Fruit fly (Drosophila melanogaster) whole organism, prepupa: Measurements from ENCODE around the gene CCHa2.

Experiments
- Blimp-1 ChIP-seq: fragments of 200-800 bp; sonication (Bioruptor generic); optimal IDR thresholded peaks from 3 replicates; lab custom pipeline; 2017; ENCODE audit warnings: missing biosample characterization, missing genetic modification characterization, mild to moderate bottlenecking, moderate library complexity, missing genetic modification reagents
- CG10669 ChIP-seq: fragments of 200-800 bp; sonication (Bioruptor generic); optimal IDR thresholded peaks from 3 replicates; lab custom pipeline; 2018; ENCODE audit warnings: missing biosample characterization, mild to moderate bottlenecking, missing genetic modification characterization, moderate library complexity
- CG11294 ChIP-seq: fragments of 200-800 bp; sonication (Bioruptor generic); IDR thresholded peaks from 2 replicates; pipeline ENCODE4 v1.3.6; 2022; ENCODE audit warnings: missing biosample characterization, missing genetic modification characterization
- CG11762 ChIP-seq: fragments of 200-800 bp; sonication (Bioruptor generic); optimal IDR thresholded peaks from 3 replicates; lab custom pipeline; 2016; ENCODE audit warnings: missing biosample characterization, missing genetic modification characterization; ENCODE audit not compliant: insufficient read depth
- CG11902 ChIP-seq: fragments of 200-800 bp; sonication (Bioruptor generic); optimal IDR thresholded peaks from 3 replicates; lab custom pipeline; 2016; ENCODE audit warnings: missing biosample characterization, missing genetic modification characterization
- CG15336 ChIP-seq: fragments of 200-800 bp; sonication (Bioruptor generic); IDR thresholded peaks from 2 replicates; pipeline ENCODE4 v1.3.6; 2022; ENCODE audit warnings: missing biosample characterization, missing genetic modification characterization
- CG1621 ChIP-seq: fragments of 200-800 bp; sonication (Bioruptor generic); optimal IDR thresholded peaks from 3 replicates; lab custom pipeline; 2018; ENCODE audit warnings: missing biosample characterization, mild to moderate bottlenecking, missing genetic modification characterization
- CG3032 ChIP-seq: fragments of 200-800 bp; optimal IDR thresholded peaks from 2 replicates; lab custom pipeline; 2019; ENCODE audit warnings: missing biosample characterization, mild to moderate bottlenecking, missing genetic modification characterization, moderate library complexity
- CG31627 ChIP-seq: fragments of 200-800 bp; sonication (Bioruptor generic); optimal IDR thresholded peaks from 3 replicates; lab custom pipeline; 2016; ENCODE audit warnings: missing biosample characterization, missing genetic modification characterization
- CG32006 ChIP-seq: fragments of 200-800 bp; sonication (Bioruptor generic); optimal IDR thresholded peaks from 3 replicates; lab custom pipeline; 2017; ENCODE audit warnings: missing biosample characterization, mild to moderate bottlenecking, missing genetic modification characterization
- CG3919 ChIP-seq: fragments of 200-800 bp; sonication (Bioruptor generic); optimal IDR thresholded peaks from 3 replicates; lab custom pipeline; 2016; ENCODE audit warnings: missing biosample characterization, missing genetic modification characterization
- CG4318 ChIP-seq: fragments of 200-800 bp; sonication (Bioruptor generic); optimal IDR thresholded peaks from 3 replicates; lab custom pipeline; 2017; ENCODE audit warnings: missing biosample characterization, mild to moderate bottlenecking, missing genetic modification characterization
- CG6854 ChIP-seq: fragments of 200-800 bp; sonication (Bioruptor generic); optimal IDR thresholded peaks from 2 replicates; lab custom pipeline; 2017; ENCODE audit warnings: missing biosample characterization, mild to moderate bottlenecking, missing genetic modification characterization
- CG8119 ChIP-seq: fragments of 200-800 bp; sonication (Bioruptor generic); IDR thresholded peaks from 3 replicates; pipeline ENCODE4 v1.3.6; 2022; ENCODE audit warnings: missing biosample characterization, missing genetic modification characterization
- CG8632 ChIP-seq: fragments of 200-800 bp; sonication (Bioruptor generic); optimal IDR thresholded peaks from 3 replicates; lab custom pipeline; 2016; ENCODE audit warnings: missing biosample characterization, missing genetic modification characterization
- CG9139 ChIP-seq: fragments of 200-800 bp; sonication (Bioruptor generic); optimal IDR thresholded peaks from 3 replicates; lab custom pipeline; 2017; ENCODE audit warnings: missing biosample characterization, mild to moderate bottlenecking, missing genetic modification characterization
- Eip78C ChIP-seq: fragments of 200-800 bp; sonication (Bioruptor generic); peaks from one replicate; lab custom pipeline; 2016; ENCODE audit warnings: missing biosample characterization, missing genetic modification characterization
- Eip93F ChIP-seq: fragments of 200-800 bp; sonication (Bioruptor generic); optimal IDR thresholded peaks from 2 replicates; lab custom pipeline; 2016; ENCODE audit warnings: missing biosample characterization, mild to moderate bottlenecking, missing genetic modification characterization
- Ets21C ChIP-seq: fragments of 200-800 bp; sonication (Bioruptor generic); optimal IDR thresholded peaks from 3 replicates; lab custom pipeline; 2016; ENCODE audit warnings: missing biosample characterization, missing genetic modification characterization
- Ets96B ChIP-seq: fragments of 200-800 bp; optimal IDR thresholded peaks from 2 replicates; lab custom pipeline; 2019; ENCODE audit warnings: missing biosample characterization, mild to moderate bottlenecking, missing genetic modification characterization, moderate library complexity
- Gug ChIP-seq: fragments of 200-800 bp; sonication (Bioruptor generic); IDR thresholded peaks from 2 replicates; pipeline ENCODE4 v1.3.6; 2022; ENCODE audit warnings: missing biosample characterization, missing genetic modification characterization
- Hr38 ChIP-seq: sonication (Bioruptor generic); optimal IDR thresholded peaks from 2 replicates; lab custom pipeline; 2016; ENCODE audit warnings: missing biosample characterization, missing genetic modification characterization
- Hr39 ChIP-seq: fragments of 200-800 bp; sonication (Bioruptor generic); optimal IDR thresholded peaks from 2 replicates; lab custom pipeline; 2016; ENCODE audit warnings: missing biosample characterization, missing genetic modification characterization
- Hr4 ChIP-seq: fragments of 200-800 bp; sonication (Bioruptor generic); optimal IDR thresholded peaks from 3 replicates; lab custom pipeline; 2016; ENCODE audit warnings: missing biosample characterization, missing genetic modification characterization
- Lpt ChIP-seq: fragments of 200-800 bp; sonication (Bioruptor generic); optimal IDR thresholded peaks from 3 replicates; lab custom pipeline; 2016; ENCODE audit warnings: missing biosample characterization, missing genetic modification characterization
- OdsH ChIP-seq: fragments of 200-800 bp; sonication (Bioruptor generic); optimal IDR thresholded peaks from 3 replicates; lab custom pipeline; 2016; ENCODE audit warnings: missing biosample characterization, missing genetic modification characterization
- Smox ChIP-seq: fragments of 200-800 bp; sonication (Bioruptor generic); optimal IDR thresholded peaks from 3 replicates; lab custom pipeline; 2016; ENCODE audit warnings: missing biosample characterization, missing genetic modification characterization
- Sox102F ChIP-seq: fragments of 200-800 bp; sonication (Bioruptor generic); optimal IDR thresholded peaks from 2 replicates; lab custom pipeline; 2016; ENCODE audit warnings: missing biosample characterization, mild to moderate bottlenecking, missing genetic modification characterization
- Sox14 ChIP-seq: fragments of 200-800 bp; sonication (Bioruptor generic); optimal IDR thresholded peaks from 3 replicates; lab custom pipeline; 2016; ENCODE audit warnings: missing biosample characterization, missing genetic modification characterization
- Sox15 ChIP-seq: fragments of 200-800 bp; sonication (Bioruptor generic); optimal IDR thresholded peaks from 3 replicates; lab custom pipeline; 2016; ENCODE audit warnings: missing biosample characterization, missing genetic modification characterization
- achi ChIP-seq: fragments of 200-800 bp; sonication (Bioruptor generic); optimal IDR thresholded peaks from 3 replicates; lab custom pipeline; 2016; ENCODE audit warnings: missing biosample characterization, missing genetic modification characterization
- acj6 ChIP-seq: fragments of 200-800 bp; sonication (Bioruptor generic); optimal IDR thresholded peaks from 3 replicates; lab custom pipeline; 2016; ENCODE audit warnings: missing biosample characterization, missing genetic modification characterization
- cyc ChIP-seq: fragments of 200-800 bp; sonication (Bioruptor generic); optimal IDR thresholded peaks from 3 replicates; lab custom pipeline; 2016; ENCODE audit warnings: missing biosample characterization, missing genetic modification characterization
- dac ChIP-seq: fragments of 200-800 bp; sonication (Bioruptor generic); optimal IDR thresholded peaks from 2 replicates; lab custom pipeline; 2017; ENCODE audit warnings: missing biosample characterization, mild to moderate bottlenecking, missing genetic modification characterization
- eg ChIP-seq: fragments of 200-800 bp; sonication (Bioruptor generic); IDR thresholded peaks from 3 replicates; pipeline ENCODE4 v1.3.6; 2022; ENCODE audit warnings: missing biosample characterization, missing genetic modification characterization
- esn ChIP-seq: fragments of 200-800 bp; sonication (Bioruptor generic); optimal IDR thresholded peaks from 2 replicates; lab custom pipeline; 2016; ENCODE audit warnings: missing biosample characterization, mild to moderate bottlenecking, missing genetic modification characterization, moderate library complexity
- fd59A ChIP-seq: fragments of 200-800 bp; sonication (Bioruptor generic); optimal IDR thresholded peaks from 2 replicates; lab custom pipeline; 2017; ENCODE audit warnings: missing biosample characterization, mild to moderate bottlenecking, missing genetic modification characterization, missing genetic modification reagents
- fd85E ChIP-seq: fragments of 200-800 bp; sonication (Bioruptor generic); optimal IDR thresholded peaks from 3 replicates; lab custom pipeline; 2016; ENCODE audit warnings: missing biosample characterization, missing genetic modification characterization
- fkh ChIP-seq: fragments of 200-800 bp; sonication (Bioruptor generic); optimal IDR thresholded peaks from 3 replicates; lab custom pipeline; 2017; ENCODE audit warnings: missing biosample characterization, mild to moderate bottlenecking, missing genetic modification characterization, moderate library complexity
- net ChIP-seq: fragments of 200-800 bp; sonication (Bioruptor generic); optimal IDR thresholded peaks from 3 replicates; lab custom pipeline; 2016; ENCODE audit warnings: missing biosample characterization, missing genetic modification characterization
- ss ChIP-seq, 2 experiments: fragments of 200-800 bp; sonication (Bioruptor generic); optimal IDR thresholded peaks; 2 replicates in 1 of 2; 3 replicates in 1 of 2; lab custom pipeline; 2017 to 2018; ENCODE audit warnings: mild to moderate bottlenecking in 2 of 2, missing biosample characterization in 2 of 2, missing genetic modification characterization in 2 of 2, moderate library complexity in 1 of 2
- svp ChIP-seq: fragments of 200-800 bp; sonication (Bioruptor generic); peaks from one replicate; lab custom pipeline; 2016; ENCODE audit warnings: missing biosample characterization, missing genetic modification characterization
- vri ChIP-seq: fragments of 200-800 bp; sonication (Bioruptor generic); optimal IDR thresholded peaks from 3 replicates; lab custom pipeline; 2016; ENCODE audit warnings: missing biosample characterization, mild to moderate bottlenecking, missing genetic modification characterization

Gene CCHa2

dm6 chr3R:13371840-13372680, 22.9 kb downstream of the CCHa2 start, which contains the start of the genes Lip3 and CG34309 (continued):
- no peak for TF ChIP-seq eg (GFP tag; lab: Robert Waterston, UW)
- no peak for TF ChIP-seq CG8632
- TF ChIP-seq acj6 (GFP tag; lab: Kevin White, UChicago): peak; percentile 39
- TF ChIP-seq cyc (GFP tag; lab: Kevin White, UChicago): peak; percentile 32
- TF ChIP-seq Blimp-1 (GFP tag; lab: Kevin White, UChicago): peak; percentile 36
- TF ChIP-seq OdsH (GFP tag; lab: Kevin White, UChicago): peak; percentile 35
- TF ChIP-seq vri: peak; percentile 86
- peak; percentile 15 for TF ChIP-seq Eip93F
- TF ChIP-seq CG8119: no peak
- TF ChIP-seq fd85E (GFP tag; lab: Kevin White, UChicago): no peak

- TF ChIP-seq Ets96B (tag; lab: Kevin White, UChicago) (no peak), Gug (GFP tag; lab: Robert Waterston, UW) (no peak), Hr4 (GFP tag; lab: Kevin White, UChicago) (no peak), Hr38 (GFP tag; lab: Kevin White, UChicago) (no peak), CG11294 (GFP tag; lab: Robert Waterston, UW) (no peak), Sox14 (GFP tag; lab: Kevin White, UChicago) (no peak), CG1621 (tag; lab: Kevin White, UChicago) (no peak), esn (GFP tag; lab: Kevin White, UChicago) (no peak), eg (GFP tag; lab: Robert Waterston, UW) (no peak)
Observed at dm6 chr3R:13369348-13369747, 25.6 kb downstream of the CCHa2 start, which contains the start of gene CheA87a. TSS of gene CheA87a (plus strand) at chr3R:13369648.

dm6 chr3R:13366561-13367518, 28.2 kb downstream of the CCHa2 start, which contains the start of gene Elp6:
TSS of gene Elp6 (minus strand) at chr3R:13366910.
- TF ChIP-seq fkh (GFP tag; lab: Kevin White, UChicago): peak; percentile 50
- TF ChIP-seq CG10669 (GFP tag; lab: Kevin White, UChicago): peak; percentile 78
- TF ChIP-seq Sox14 (GFP tag; lab: Kevin White, UChicago): peak; percentile 86
- peak; percentile 92 for TF ChIP-seq CG32006 (GFP tag; lab: Kevin White, UChicago)
- TF ChIP-seq CG4318 (GFP tag; lab: Kevin White, UChicago): peak; percentile 81
- TF ChIP-seq vri: peak; percentile 58
- peak; percentile 90 for TF ChIP-seq CG31627 (GFP tag; lab: Kevin White, UChicago)
- TF ChIP-seq CG11762 (GFP tag; lab: Kevin White, UChicago): peak; percentile 87
- no peak for TF ChIP-seq CG9139 (GFP tag; lab: Kevin White, UChicago)
- peak; percentile 72 for TF ChIP-seq fd59A (GFP tag; lab: Kevin White, UChicago)
- TF ChIP-seq Ets21C (GFP tag; lab: Kevin White, UChicago): peak; percentile 78
- TF ChIP-seq Gug (GFP tag; lab: Robert Waterston, UW): peak; percentile 60
- TF ChIP-seq net (GFP tag; lab: Kevin White, UChicago): peak; percentile 84
- TF ChIP-seq Hr39 (GFP tag; lab: Kevin White, UChicago): peak; percentile 87
- TF ChIP-seq Hr38 (GFP tag; lab: Kevin White, UChicago): no peak
- peak; percentile 95 for TF ChIP-seq Eip78C
- peak; percentile 31 for TF ChIP-seq CG6854 (GFP tag; lab: Kevin White, UChicago)
- TF ChIP-seq dac: peak; percentile 57
- peak; percentile 86 for TF ChIP-seq Sox15
- peak in 1 of 2 experiments; percentile 73 for TF ChIP-seq ss (GFP tag; optimal IDR thresholded peaks at IDR 0.05; lab: Kevin White, UChicago)
- peak; percentile 66 for TF ChIP-seq CG3032 (tag; lab: Kevin White, UChicago)
- TF ChIP-seq Lpt: peak; percentile 74
- peak; percentile 81 for TF ChIP-seq eg (GFP tag; lab: Robert Waterston, UW)
- peak; percentile 79 for TF ChIP-seq Sox102F (GFP tag; lab: Kevin White, UChicago)
- TF ChIP-seq CG3919: peak; percentile 86
- peak; percentile 84 for TF ChIP-seq cyc (GFP tag; lab: Kevin White, UChicago)
- peak; percentile 28 for TF ChIP-seq CG1621 (tag; lab: Kevin White, UChicago)
- peak; percentile 60 for TF ChIP-seq CG15336 (GFP tag; lab: Robert Waterston, UW)
- TF ChIP-seq CG11902 (GFP tag; lab: Kevin White, UChicago): peak; percentile 75
- peak; percentile 94 for TF ChIP-seq svp (GFP tag; lab: Kevin White, UChicago)
- TF ChIP-seq achi (GFP tag; lab: Kevin White, UChicago): peak; percentile 85
- peak; percentile 86 for TF ChIP-seq Smox (GFP tag; lab: Kevin White, UChicago)
- no peak for TF ChIP-seq fd85E (GFP tag; lab: Kevin White, UChicago)
